Worm (Caenorhabditis elegans) whole organism, L4 larva: ENCODE measurements around the gene mdt-19.

Experiments
- F37D6.2 ChIP-seq: sonication (generic microtip); optimal IDR thresholded peaks from 2 replicates; lab custom pipeline; 2016; ENCODE audit warnings: mild to moderate bottlenecking, missing genetic modification characterization, missing compliant biosample characterization
- F44E2.7 ChIP-seq: fragments of 200-800 bp; sonication (Bioruptor generic); IDR thresholded peaks from 2 replicates; pipeline ENCODE4 v2.1.2; 2022; ENCODE audit warnings: missing genetic modification characterization, missing compliant biosample characterization
- T20F7.1 ChIP-seq: fragments of 200-800 bp; sonication (Bioruptor generic); optimal IDR thresholded peaks from 2 replicates; lab custom pipeline; 2018; ENCODE audit warnings: mild to moderate bottlenecking, missing genetic modification characterization, missing compliant biosample characterization
- Y105C5A.15 ChIP-seq: fragments of 200-800 bp; sonication (Bioruptor generic); IDR thresholded peaks from 2 replicates; pipeline ENCODE4 v1.3.6; 2022; ENCODE audit warnings: missing genetic modification characterization, missing compliant biosample characterization
- ZK337.2 ChIP-seq: fragments of 200-800 bp; sonication (Bioruptor generic); IDR thresholded peaks from 2 replicates; pipeline ENCODE4 v1.3.6; 2022; ENCODE audit warnings: missing genetic modification reagents, missing genetic modification characterization, missing compliant biosample characterization
- ZK546.5 ChIP-seq, 2 experiments: sonication (generic microtip); optimal IDR thresholded peaks; 2 replicates each; lab custom pipeline; 2017; ENCODE audit warnings: missing biosample characterization in 2 of 2, missing genetic modification characterization in 2 of 2
- aha-1 ChIP-seq: fragments of 150-350 bp; peaks from one replicate; lab custom pipeline; 2014; ENCODE audit warnings: missing biosample characterization, missing genetic modification characterization
- ceh-20 ChIP-seq: fragments of 200-800 bp; sonication (Bioruptor generic); IDR thresholded peaks from 2 replicates; pipeline ENCODE4 v1.3.6; 2022; ENCODE audit warnings: missing genetic modification reagents, missing genetic modification characterization, missing compliant biosample characterization
- ceh-28 ChIP-seq: fragments of 150-350 bp; optimal IDR thresholded peaks from 2 replicates; lab custom pipeline; 2014; ENCODE audit warnings: missing biosample characterization, missing genetic modification reagents, missing genetic modification characterization
- ctbp-1 ChIP-seq: fragments of 200-800 bp; sonication (Bioruptor generic); IDR thresholded peaks from 2 replicates; pipeline ENCODE4 v1.3.6; 2022; ENCODE audit warnings: missing genetic modification reagents, missing genetic modification characterization, missing compliant biosample characterization
- daf-12 ChIP-seq: fragments of 150-350 bp; optimal IDR thresholded peaks from 2 replicates; lab custom pipeline; 2014; ENCODE audit warnings: missing biosample characterization, missing genetic modification reagents, missing genetic modification characterization
- dmd-6 ChIP-seq: fragments of 200-800 bp; sonication (Bioruptor generic); IDR thresholded peaks from 2 replicates; pipeline ENCODE4 v1.3.6; 2022; ENCODE audit warnings: missing genetic modification reagents, missing genetic modification characterization, missing compliant biosample characterization
- duxl-1 ChIP-seq: sonication (generic microtip); optimal IDR thresholded peaks from 2 replicates; lab custom pipeline; 2016; ENCODE audit warnings: mild to moderate bottlenecking, missing genetic modification characterization, moderate library complexity, missing compliant biosample characterization; ENCODE audit not compliant: poor library complexity
- dve-1 ChIP-seq: sonication (generic microtip); optimal IDR thresholded peaks from 2 replicates; lab custom pipeline; 2017; ENCODE audit warnings: antibody characterized with exemption, mild to moderate bottlenecking, missing genetic modification characterization, missing compliant biosample characterization; ENCODE audit not compliant: insufficient read depth
- hif-1 ChIP-seq, 2 experiments: sonication (generic microtip); optimal IDR thresholded peaks; 2 replicates each; lab custom pipeline; 2016 to 2017; ENCODE audit warnings: missing compliant biosample characterization in 2 of 2, missing genetic modification characterization in 2 of 2, missing genetic modification reagents in 2 of 2, missing genotype in 2 of 2, mild to moderate bottlenecking in 1 of 2
- hlh-11 ChIP-seq: fragments of 200-800 bp; sonication (Bioruptor generic); optimal IDR thresholded peaks from 2 replicates; lab custom pipeline; 2018; ENCODE audit warnings: mild to moderate bottlenecking, missing genetic modification characterization, missing compliant biosample characterization
- hlh-30 ChIP-seq: sonication (generic microtip); optimal IDR thresholded peaks from 2 replicates; lab custom pipeline; 2017; ENCODE audit warnings: antibody characterized with exemption, mild to moderate bottlenecking, missing genetic modification characterization, missing compliant biosample characterization; ENCODE audit not compliant: insufficient read depth
- hmg-1.1 ChIP-seq: fragments of 200-800 bp; sonication (Bioruptor generic); IDR thresholded peaks from 2 replicates; pipeline ENCODE4 v1.3.6; 2022; ENCODE audit warnings: missing genetic modification reagents, missing genetic modification characterization, missing compliant biosample characterization
- jun-1 ChIP-seq: fragments of 150-350 bp; optimal IDR thresholded peaks from 2 replicates; lab custom pipeline; 2014; ENCODE audit warnings: missing biosample characterization, missing genetic modification reagents, missing genetic modification characterization
- lin-1 ChIP-seq: fragments of 200-800 bp; sonication (Bioruptor generic); IDR thresholded peaks from 2 replicates; pipeline ENCODE4 v1.3.6; 2022; ENCODE audit warnings: missing genetic modification reagents, missing genetic modification characterization, missing compliant biosample characterization
- lin-38 ChIP-seq: fragments of 200-800 bp; sonication (Bioruptor generic); IDR thresholded peaks from 2 replicates; pipeline ENCODE4 v1.3.6; 2022; ENCODE audit warnings: missing genetic modification reagents, missing genetic modification characterization, missing compliant biosample characterization
- lin-39 ChIP-seq: fragments of 150-350 bp; optimal IDR thresholded peaks from 2 replicates; lab custom pipeline; 2014; ENCODE audit warnings: missing biosample characterization, missing genetic modification reagents, missing genetic modification characterization
- lir-3 ChIP-seq: sonication (generic microtip); optimal IDR thresholded peaks from 2 replicates; lab custom pipeline; 2016; ENCODE audit warnings: mild to moderate bottlenecking, missing genetic modification characterization, missing compliant biosample characterization
- lsy-2 ChIP-seq, 2 experiments: fragments of 150-350 bp in 1 of 2; sonication (generic microtip) in 1 of 2; optimal IDR thresholded peaks; 2 replicates each; lab custom pipeline; 2014 to 2017; ENCODE audit warnings: missing biosample characterization in 2 of 2, missing genetic modification characterization in 2 of 2
- mdl-1 ChIP-seq, 2 experiments: fragments of 150-350 bp in 1 of 2; sonication (generic microtip) in 1 of 2; optimal IDR thresholded peaks; 2 replicates each; lab custom pipeline; 2014 to 2017; ENCODE audit warnings: missing biosample characterization in 2 of 2, missing genetic modification characterization in 2 of 2
- mep-1 ChIP-seq: fragments of 150-350 bp; sonication (generic microtip); optimal IDR thresholded peaks from 3 replicates; lab custom pipeline; 2014; ENCODE audit warnings: missing biosample characterization, missing genetic modification characterization
- mes-2 ChIP-seq: sonication (generic microtip); optimal IDR thresholded peaks from 2 replicates; lab custom pipeline; 2016; ENCODE audit warnings: missing genotype, mild to moderate bottlenecking, missing genetic modification characterization, missing compliant biosample characterization; ENCODE audit not compliant: poor library complexity, severe bottlenecking
- mxl-3 ChIP-seq: fragments of 200-800 bp; sonication (Bioruptor generic); optimal IDR thresholded peaks from 2 replicates; lab custom pipeline; 2018; ENCODE audit warnings: mild to moderate bottlenecking, missing genetic modification characterization, missing compliant biosample characterization
- nhr-10 ChIP-seq: fragments of 150-350 bp; optimal IDR thresholded peaks from 2 replicates; lab custom pipeline; 2014; ENCODE audit warnings: missing biosample characterization, missing genetic modification characterization
- nhr-11 ChIP-seq: fragments of 150-350 bp; optimal IDR thresholded peaks from 2 replicates; lab custom pipeline; 2014; ENCODE audit warnings: missing biosample characterization, missing genetic modification characterization
- nhr-237 ChIP-seq: sonication (generic microtip); optimal IDR thresholded peaks from 2 replicates; lab custom pipeline; 2017; ENCODE audit warnings: missing biosample characterization, missing genetic modification characterization
- nhr-28 ChIP-seq: fragments of 150-350 bp; optimal IDR thresholded peaks from 2 replicates; lab custom pipeline; 2014; ENCODE audit warnings: missing biosample characterization, missing genetic modification characterization
- nhr-41 ChIP-seq: fragments of 200-800 bp; sonication (Bioruptor generic); IDR thresholded peaks from 2 replicates; pipeline ENCODE4 v1.3.6; 2022; ENCODE audit warnings: missing genetic modification reagents, missing genetic modification characterization, missing compliant biosample characterization
- nhr-42 ChIP-seq: fragments of 200-800 bp; sonication (Bioruptor generic); IDR thresholded peaks from 2 replicates; pipeline ENCODE4 v1.3.6; 2022; ENCODE audit warnings: missing genetic modification characterization, missing compliant biosample characterization
- nhr-6 ChIP-seq: fragments of 150-350 bp; optimal IDR thresholded peaks from 2 replicates; lab custom pipeline; 2014; ENCODE audit warnings: missing biosample characterization, missing genetic modification characterization
- nhr-77 ChIP-seq: fragments of 150-350 bp; optimal IDR thresholded peaks from 2 replicates; lab custom pipeline; 2014; ENCODE audit warnings: missing biosample characterization, missing genetic modification characterization
- pha-4 ChIP-seq, 2 experiments: fragments of 150-350 bp in 1 of 2; fragments of 200-800 bp in 1 of 2; sonication (Bioruptor generic) in 1 of 2; IDR thresholded peaks in 1 of 2; optimal IDR thresholded peaks in 1 of 2; 2 replicates each; pipeline versions ENCODE4 v1.3.6 to Lab custom; 2014 to 2022; ENCODE audit warnings: missing genetic modification characterization in 2 of 2, missing genetic modification reagents in 2 of 2, missing biosample characterization in 1 of 2, missing compliant biosample characterization in 1 of 2
- pqm-1 ChIP-seq: sonication (generic microtip); optimal IDR thresholded peaks from 2 replicates; lab custom pipeline; 2017; ENCODE audit warnings: missing biosample characterization, missing genetic modification characterization
- rbr-2 ChIP-seq: sonication (generic microtip); optimal IDR thresholded peaks from 2 replicates; lab custom pipeline; 2016; ENCODE audit warnings: missing genotype, missing genetic modification characterization, missing compliant biosample characterization
- snpc-1.2 ChIP-seq: fragments of 200-800 bp; sonication (Bioruptor generic); IDR thresholded peaks from 2 replicates; pipeline ENCODE4 v1.3.6; 2022; ENCODE audit warnings: missing genetic modification reagents, missing genetic modification characterization, missing compliant biosample characterization
- tra-1 ChIP-seq: fragments of 200-800 bp; sonication (Bioruptor generic); IDR thresholded peaks from 2 replicates; pipeline ENCODE4 v1.3.6; 2022; ENCODE audit warnings: missing genetic modification reagents, missing genetic modification characterization, missing compliant biosample characterization
- zag-1 ChIP-seq: fragments of 150-350 bp; optimal IDR thresholded peaks from 2 replicates; lab custom pipeline; 2014; ENCODE audit warnings: missing biosample characterization, missing genetic modification characterization
- ztf-7 ChIP-seq: fragments of 150-350 bp; optimal IDR thresholded peaks from 2 replicates; lab custom pipeline; 2014; ENCODE audit warnings: missing biosample characterization, missing genetic modification characterization

The mdt-19 gene

DNA sequence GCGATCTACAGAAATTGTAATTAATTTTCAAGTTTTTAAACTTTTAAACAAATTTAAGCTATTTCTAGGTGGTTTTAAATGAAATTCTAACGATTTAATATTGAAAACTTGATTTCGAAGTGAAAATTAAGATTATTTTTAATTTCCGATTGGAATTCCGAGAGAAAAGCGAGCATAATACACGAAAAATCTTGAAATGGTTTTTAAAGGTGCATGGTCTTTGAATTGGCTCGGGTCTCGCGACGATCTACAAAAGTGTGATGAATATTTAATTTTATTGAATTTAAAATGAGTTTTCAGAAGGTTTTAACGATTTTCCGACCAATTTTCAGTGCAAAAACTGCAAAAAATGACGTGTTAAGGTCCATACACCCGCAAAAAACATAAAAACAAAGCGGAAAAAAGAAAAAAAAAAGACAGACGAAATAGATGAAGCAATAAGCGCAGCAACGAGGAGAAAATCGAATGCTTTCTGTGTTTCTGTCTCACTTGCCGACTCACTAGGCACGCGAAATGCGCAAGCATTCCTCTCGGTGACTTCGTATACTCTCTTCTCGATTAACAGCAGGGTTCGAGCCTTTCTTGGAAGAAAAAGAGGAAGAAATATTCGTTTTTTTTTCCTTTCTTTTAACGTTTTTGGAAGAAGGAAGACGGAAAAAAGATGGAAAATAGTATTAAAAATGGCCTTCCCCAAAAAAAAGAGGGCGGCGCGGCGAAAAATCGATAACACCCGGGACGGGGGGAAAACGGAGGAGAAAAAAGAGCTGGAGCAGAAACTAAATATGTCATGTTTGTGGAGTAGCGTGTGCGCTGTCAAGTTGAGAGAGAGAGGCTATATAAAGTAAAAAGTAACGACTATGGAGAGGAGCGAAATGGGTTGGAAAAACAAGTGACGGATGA, 21.2 kb upstream of the mdt-19 start (continued):
- TF ChIP-seq nhr-42, result no peak
- peak; percentile 67 for TF ChIP-seq ceh-28
- TF ChIP-seq hif-1 (tag; optimal IDR thresholded peaks at IDR 0.05; lab: Kevin White, UChicago), result peak in 1 of 2 experiments; percentile 59
- peak; percentile 59 for TF ChIP-seq F37D6.2
- no peak for TF ChIP-seq jun-1 (tag; lab: Kevin White, UChicago)
- TF ChIP-seq ceh-20 (GFP tag; lab: Robert Waterston, UW), result peak; percentile 65; the same call in 1 of the 2 replicates
- TF ChIP-seq ctbp-1 (GFP tag; lab: Robert Waterston, UW), result peak; percentile 30; the same call in 1 of the 2 replicates
- TF ChIP-seq pqm-1 (tag; lab: Kevin White, UChicago), result peak; percentile 37
- peak; percentile 50 for TF ChIP-seq lin-38 (GFP tag; lab: Robert Waterston, UW)
- TF ChIP-seq nhr-6 (tag; lab: Kevin White, UChicago), result peak; percentile 16
- peak; percentile 5 for TF ChIP-seq nhr-77 (tag; lab: Kevin White, UChicago)
- no peak for TF ChIP-seq zag-1 (tag; lab: Kevin White, UChicago)
- TF ChIP-seq daf-12 (tag; lab: Kevin White, UChicago), result no peak
- peak; percentile 39 for TF ChIP-seq mes-2 (tag; lab: Kevin White, UChicago)
- peak; percentile 62 for TF ChIP-seq nhr-11 (tag; lab: Kevin White, UChicago)
- peak in 1 of 2 experiments; percentile 69 for TF ChIP-seq mdl-1 (tag; optimal IDR thresholded peaks at IDR 0.05; lab: Kevin White, UChicago)

DNA sequence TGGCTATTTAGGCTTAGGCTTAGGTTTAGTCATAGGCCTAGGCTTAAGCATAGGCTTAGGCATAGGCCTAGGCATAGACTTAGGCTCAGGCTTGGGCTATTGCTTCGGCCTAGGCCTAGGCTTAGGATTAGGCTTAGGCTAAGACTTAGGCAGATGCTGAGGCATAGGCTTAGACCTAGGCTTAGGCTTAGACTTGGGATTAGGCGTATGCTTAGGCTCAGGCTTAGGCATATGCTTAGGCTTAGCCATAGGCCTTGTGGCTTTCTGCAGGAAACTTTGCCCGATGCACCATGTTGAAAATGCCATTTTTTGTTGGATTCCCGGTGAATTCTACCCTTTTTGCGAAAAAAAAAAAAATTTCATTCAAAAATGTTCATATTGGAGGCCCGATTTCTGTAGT, 19.9 kb upstream of the mdt-19 start:
- TF ChIP-seq aha-1 (tag; lab: Kevin White, UChicago) (peak; percentile 52), lin-1 (GFP tag; lab: Robert Waterston, UW) (no peak), duxl-1 (tag; lab: Kevin White, UChicago) (no peak), F44E2.7 (GFP tag; lab: Robert Waterston, UW) (no peak), nhr-6 (tag; lab: Kevin White, UChicago) (no peak), nhr-237 (no peak), hif-1 (tag; optimal IDR thresholded peaks at IDR 0.05; lab: Kevin White, UChicago) (no peak), ZK337.2 (GFP tag; lab: Robert Waterston, UW) (no peak), tra-1 (GFP tag; lab: Robert Waterston, UW) (no peak)

DNA sequence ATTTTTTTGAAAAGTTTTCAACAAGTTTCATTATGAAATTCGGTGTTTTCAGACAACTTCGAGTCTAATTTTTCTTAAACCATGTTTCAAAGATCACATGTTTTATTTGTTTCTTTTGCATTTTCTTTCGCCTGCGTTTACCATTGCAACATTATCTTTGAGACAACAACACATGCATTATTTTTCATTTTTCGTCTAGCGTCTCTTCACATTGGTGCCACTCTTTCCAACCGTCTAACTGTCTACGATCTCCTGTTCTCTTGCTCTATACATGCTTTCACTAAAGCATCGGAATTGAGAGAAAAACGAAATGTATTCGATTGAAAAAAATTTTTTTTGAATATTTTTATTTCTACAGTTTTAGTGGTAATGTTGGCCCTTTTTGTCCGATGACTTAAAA, 19.3 kb upstream of the mdt-19 start:
- TF ChIP-seq nhr-237, result no peak
- TF ChIP-seq mes-2 (tag; lab: Kevin White, UChicago), result peak; percentile 45
- TF ChIP-seq Y105C5A.15 (GFP tag; lab: Robert Waterston, UW), result no peak
- no peak for TF ChIP-seq lin-39
- peak; percentile 66 for TF ChIP-seq hlh-11 (tag; lab: Kevin White, UChicago)
- peak; percentile 63 for TF ChIP-seq nhr-6 (tag; lab: Kevin White, UChicago)
- TF ChIP-seq nhr-28 (tag; lab: Kevin White, UChicago), result peak; percentile 53
- TF ChIP-seq dmd-6 (GFP tag; lab: Robert Waterston, UW), result peak; percentile 31
- no peak for TF ChIP-seq lir-3 (tag; lab: Kevin White, UChicago)
- TF ChIP-seq hmg-1.1 (GFP tag; lab: Robert Waterston, UW), result 0 out of 2 replicates have a peak, but pooled peaks have one; percentile 26
- TF ChIP-seq lsy-2 (tag; optimal IDR thresholded peaks at IDR 0.05; lab: Kevin White, UChicago), result peak in 1 of 2 experiments; percentile 82
- TF ChIP-seq mdl-1 (tag; optimal IDR thresholded peaks at IDR 0.05; lab: Kevin White, UChicago), result peak in 1 of 2 experiments; percentile 63
- peak; percentile 51 for TF ChIP-seq mep-1 (tag; lab: Kevin White, UChicago)
- TF ChIP-seq ztf-7, result peak; percentile 42
- no peak for TF ChIP-seq nhr-41
- no peak for TF ChIP-seq snpc-1.2 (GFP tag; lab: Robert Waterston, UW)
- TF ChIP-seq aha-1 (tag; lab: Kevin White, UChicago), result no peak
- no peak for TF ChIP-seq ctbp-1 (GFP tag; lab: Robert Waterston, UW)
- peak; percentile 18 for TF ChIP-seq rbr-2
- no peak for TF ChIP-seq pha-4 (GFP tag; IDR thresholded peaks at IDR 0.05; lab: Robert Waterston, UW)
- TF ChIP-seq pha-4 (tag; optimal IDR thresholded peaks at IDR 0.05; lab: Kevin White, UChicago), result peak; percentile 30
- TF ChIP-seq dve-1, result peak; percentile 85
- peak; percentile 90 for TF ChIP-seq hlh-30
- TF ChIP-seq ZK546.5 (tag; optimal IDR thresholded peaks at IDR 0.05; lab: Kevin White, UChicago), result no peak
- TF ChIP-seq mxl-3 (GFP tag; lab: Kevin White, UChicago), result peak; percentile 49
- TF ChIP-seq T20F7.1 (GFP tag; lab: Kevin White, UChicago), result peak; percentile 30
- TF ChIP-seq nhr-10, result no peak
- no peak for TF ChIP-seq zag-1 (tag; lab: Kevin White, UChicago)
